Fruit fly (Drosophila melanogaster) whole organism, prepupa: Measurements from ENCODE around the gene Snx21.

Experiments
- CG10631 ChIP-seq: fragments of 200-800 bp; sonication (Bioruptor generic); optimal IDR thresholded peaks from 2 replicates; lab custom pipeline; 2016; ENCODE audit warnings: missing biosample characterization, missing genetic modification characterization
- CG11294 ChIP-seq: fragments of 200-800 bp; sonication (Bioruptor generic); IDR thresholded peaks from 2 replicates; pipeline ENCODE4 v1.3.6; 2022; ENCODE audit warnings: missing biosample characterization, missing genetic modification characterization
- CG11762 ChIP-seq: fragments of 200-800 bp; sonication (Bioruptor generic); optimal IDR thresholded peaks from 3 replicates; lab custom pipeline; 2016; ENCODE audit warnings: missing biosample characterization, missing genetic modification characterization; ENCODE audit not compliant: insufficient read depth
- CG15336 ChIP-seq: fragments of 200-800 bp; sonication (Bioruptor generic); IDR thresholded peaks from 2 replicates; pipeline ENCODE4 v1.3.6; 2022; ENCODE audit warnings: missing biosample characterization, missing genetic modification characterization
- CG1621 ChIP-seq: fragments of 200-800 bp; sonication (Bioruptor generic); optimal IDR thresholded peaks from 3 replicates; lab custom pipeline; 2018; ENCODE audit warnings: missing biosample characterization, mild to moderate bottlenecking, missing genetic modification characterization
- CG16779 ChIP-seq: fragments of 200-800 bp; sonication (Bioruptor generic); optimal IDR thresholded peaks from 3 replicates; lab custom pipeline; 2017; ENCODE audit warnings: missing biosample characterization, mild to moderate bottlenecking, missing genetic modification characterization
- CG3032 ChIP-seq: fragments of 200-800 bp; optimal IDR thresholded peaks from 2 replicates; lab custom pipeline; 2019; ENCODE audit warnings: missing biosample characterization, mild to moderate bottlenecking, missing genetic modification characterization, moderate library complexity
- CG31627 ChIP-seq: fragments of 200-800 bp; sonication (Bioruptor generic); optimal IDR thresholded peaks from 3 replicates; lab custom pipeline; 2016; ENCODE audit warnings: missing biosample characterization, missing genetic modification characterization
- CG34406 ChIP-seq: fragments of 200-800 bp; sonication (Bioruptor generic); optimal IDR thresholded peaks from 3 replicates; lab custom pipeline; 2016; ENCODE audit warnings: missing biosample characterization, missing genetic modification characterization
- CG3919 ChIP-seq: fragments of 200-800 bp; sonication (Bioruptor generic); optimal IDR thresholded peaks from 3 replicates; lab custom pipeline; 2016; ENCODE audit warnings: missing biosample characterization, missing genetic modification characterization
- CG4318 ChIP-seq: fragments of 200-800 bp; sonication (Bioruptor generic); optimal IDR thresholded peaks from 3 replicates; lab custom pipeline; 2017; ENCODE audit warnings: missing biosample characterization, mild to moderate bottlenecking, missing genetic modification characterization
- CG6792 ChIP-seq: fragments of 200-800 bp; sonication (Bioruptor generic); optimal IDR thresholded peaks from 3 replicates; lab custom pipeline; 2016; ENCODE audit warnings: missing biosample characterization, missing genetic modification characterization
- CG6808 ChIP-seq: fragments of 200-800 bp; sonication (Bioruptor generic); optimal IDR thresholded peaks from 3 replicates; lab custom pipeline; 2017; ENCODE audit warnings: missing biosample characterization, missing genetic modification characterization, mild to moderate bottlenecking, moderate library complexity, missing genetic modification reagents
- CG6854 ChIP-seq: fragments of 200-800 bp; sonication (Bioruptor generic); optimal IDR thresholded peaks from 2 replicates; lab custom pipeline; 2017; ENCODE audit warnings: missing biosample characterization, mild to moderate bottlenecking, missing genetic modification characterization
- CG8119 ChIP-seq: fragments of 200-800 bp; sonication (Bioruptor generic); IDR thresholded peaks from 3 replicates; pipeline ENCODE4 v1.3.6; 2022; ENCODE audit warnings: missing biosample characterization, missing genetic modification characterization
- CG8319 ChIP-seq: fragments of 200-800 bp; sonication (Bioruptor generic); optimal IDR thresholded peaks from 3 replicates; lab custom pipeline; 2016; ENCODE audit warnings: missing biosample characterization, missing genetic modification characterization
- CG8632 ChIP-seq: fragments of 200-800 bp; sonication (Bioruptor generic); optimal IDR thresholded peaks from 3 replicates; lab custom pipeline; 2016; ENCODE audit warnings: missing biosample characterization, missing genetic modification characterization
- Eip75B ChIP-seq: fragments of 200-800 bp; sonication (Bioruptor generic); optimal IDR thresholded peaks from 3 replicates; lab custom pipeline; 2016; ENCODE audit warnings: missing biosample characterization, missing genetic modification characterization
- Eip78C ChIP-seq: fragments of 200-800 bp; sonication (Bioruptor generic); peaks from one replicate; lab custom pipeline; 2016; ENCODE audit warnings: missing biosample characterization, missing genetic modification characterization
- Eip93F ChIP-seq: fragments of 200-800 bp; sonication (Bioruptor generic); optimal IDR thresholded peaks from 2 replicates; lab custom pipeline; 2016; ENCODE audit warnings: missing biosample characterization, mild to moderate bottlenecking, missing genetic modification characterization
- Ets21C ChIP-seq: fragments of 200-800 bp; sonication (Bioruptor generic); optimal IDR thresholded peaks from 3 replicates; lab custom pipeline; 2016; ENCODE audit warnings: missing biosample characterization, missing genetic modification characterization
- Ets96B ChIP-seq: fragments of 200-800 bp; optimal IDR thresholded peaks from 2 replicates; lab custom pipeline; 2019; ENCODE audit warnings: missing biosample characterization, mild to moderate bottlenecking, missing genetic modification characterization, moderate library complexity
- Hr38 ChIP-seq: sonication (Bioruptor generic); optimal IDR thresholded peaks from 2 replicates; lab custom pipeline; 2016; ENCODE audit warnings: missing biosample characterization, missing genetic modification characterization
- Hr39 ChIP-seq: fragments of 200-800 bp; sonication (Bioruptor generic); optimal IDR thresholded peaks from 2 replicates; lab custom pipeline; 2016; ENCODE audit warnings: missing biosample characterization, missing genetic modification characterization
- Hr4 ChIP-seq: fragments of 200-800 bp; sonication (Bioruptor generic); optimal IDR thresholded peaks from 3 replicates; lab custom pipeline; 2016; ENCODE audit warnings: missing biosample characterization, missing genetic modification characterization
- Lpt ChIP-seq: fragments of 200-800 bp; sonication (Bioruptor generic); optimal IDR thresholded peaks from 3 replicates; lab custom pipeline; 2016; ENCODE audit warnings: missing biosample characterization, missing genetic modification characterization
- Met ChIP-seq: fragments of 200-800 bp; sonication (Bioruptor generic); optimal IDR thresholded peaks from 3 replicates; lab custom pipeline; 2016; ENCODE audit warnings: missing biosample characterization, missing genetic modification characterization
- OdsH ChIP-seq: fragments of 200-800 bp; sonication (Bioruptor generic); optimal IDR thresholded peaks from 3 replicates; lab custom pipeline; 2016; ENCODE audit warnings: missing biosample characterization, missing genetic modification characterization
- Sox102F ChIP-seq: fragments of 200-800 bp; sonication (Bioruptor generic); optimal IDR thresholded peaks from 2 replicates; lab custom pipeline; 2016; ENCODE audit warnings: missing biosample characterization, mild to moderate bottlenecking, missing genetic modification characterization
- Sox14 ChIP-seq: fragments of 200-800 bp; sonication (Bioruptor generic); optimal IDR thresholded peaks from 3 replicates; lab custom pipeline; 2016; ENCODE audit warnings: missing biosample characterization, missing genetic modification characterization
- achi ChIP-seq: fragments of 200-800 bp; sonication (Bioruptor generic); optimal IDR thresholded peaks from 3 replicates; lab custom pipeline; 2016; ENCODE audit warnings: missing biosample characterization, missing genetic modification characterization
- acj6 ChIP-seq: fragments of 200-800 bp; sonication (Bioruptor generic); optimal IDR thresholded peaks from 3 replicates; lab custom pipeline; 2016; ENCODE audit warnings: missing biosample characterization, missing genetic modification characterization
- cyc ChIP-seq: fragments of 200-800 bp; sonication (Bioruptor generic); optimal IDR thresholded peaks from 3 replicates; lab custom pipeline; 2016; ENCODE audit warnings: missing biosample characterization, missing genetic modification characterization
- dac ChIP-seq: fragments of 200-800 bp; sonication (Bioruptor generic); optimal IDR thresholded peaks from 2 replicates; lab custom pipeline; 2017; ENCODE audit warnings: missing biosample characterization, mild to moderate bottlenecking, missing genetic modification characterization
- dsx ChIP-seq: fragments of 200-800 bp; optimal IDR thresholded peaks from 3 replicates; lab custom pipeline; 2019; ENCODE audit warnings: missing biosample characterization, mild to moderate bottlenecking, missing genetic modification characterization, moderate library complexity; ENCODE audit not compliant: poor library complexity, severe bottlenecking
- eg ChIP-seq: fragments of 200-800 bp; sonication (Bioruptor generic); IDR thresholded peaks from 3 replicates; pipeline ENCODE4 v1.3.6; 2022; ENCODE audit warnings: missing biosample characterization, missing genetic modification characterization
- fd59A ChIP-seq: fragments of 200-800 bp; sonication (Bioruptor generic); optimal IDR thresholded peaks from 2 replicates; lab custom pipeline; 2017; ENCODE audit warnings: missing biosample characterization, mild to moderate bottlenecking, missing genetic modification characterization, missing genetic modification reagents
- fd85E ChIP-seq: fragments of 200-800 bp; sonication (Bioruptor generic); optimal IDR thresholded peaks from 3 replicates; lab custom pipeline; 2016; ENCODE audit warnings: missing biosample characterization, missing genetic modification characterization
- fkh ChIP-seq: fragments of 200-800 bp; sonication (Bioruptor generic); optimal IDR thresholded peaks from 3 replicates; lab custom pipeline; 2017; ENCODE audit warnings: missing biosample characterization, mild to moderate bottlenecking, missing genetic modification characterization, moderate library complexity
- net ChIP-seq: fragments of 200-800 bp; sonication (Bioruptor generic); optimal IDR thresholded peaks from 3 replicates; lab custom pipeline; 2016; ENCODE audit warnings: missing biosample characterization, missing genetic modification characterization
- pdm3 ChIP-seq: fragments of 200-800 bp; sonication (Bioruptor generic); optimal IDR thresholded peaks from 3 replicates; lab custom pipeline; 2016; ENCODE audit warnings: missing biosample characterization, missing genetic modification characterization
- spab ChIP-seq: fragments of 200-800 bp; sonication (Bioruptor generic); optimal IDR thresholded peaks from 2 replicates; lab custom pipeline; 2017; ENCODE audit warnings: missing biosample characterization, mild to moderate bottlenecking, missing genetic modification characterization, missing genetic modification reagents
- ss ChIP-seq, 2 experiments: fragments of 200-800 bp; sonication (Bioruptor generic); optimal IDR thresholded peaks; 2 replicates in 1 of 2; 3 replicates in 1 of 2; lab custom pipeline; 2017 to 2018; ENCODE audit warnings: mild to moderate bottlenecking in 2 of 2, missing biosample characterization in 2 of 2, missing genetic modification characterization in 2 of 2, moderate library complexity in 1 of 2
- svp ChIP-seq: fragments of 200-800 bp; sonication (Bioruptor generic); peaks from one replicate; lab custom pipeline; 2016; ENCODE audit warnings: missing biosample characterization, missing genetic modification characterization
- topi ChIP-seq: fragments of 200-800 bp; sonication (Bioruptor generic); optimal IDR thresholded peaks from 3 replicates; lab custom pipeline; 2016; ENCODE audit warnings: missing biosample characterization, missing genetic modification characterization
- vri ChIP-seq: fragments of 200-800 bp; sonication (Bioruptor generic); optimal IDR thresholded peaks from 3 replicates; lab custom pipeline; 2016; ENCODE audit warnings: missing biosample characterization, mild to moderate bottlenecking, missing genetic modification characterization

Gene Snx21

dm6 chr2L:2731370-2732138 is 33.9 kb downstream of the Snx21 start (continued):
- no peak for TF ChIP-seq Lpt (GFP tag; lab: Kevin White, UChicago)
- no peak for TF ChIP-seq Eip75B (GFP tag; lab: Kevin White, UChicago)
- no peak for TF ChIP-seq Hr39 (GFP tag; lab: Kevin White, UChicago)
- TF ChIP-seq CG16779 (tag; lab: Kevin White, UChicago): no peak
- no peak for TF ChIP-seq fd59A (GFP tag; lab: Kevin White, UChicago)
- no peak for TF ChIP-seq Ets21C (GFP tag; lab: Kevin White, UChicago)
- TF ChIP-seq CG15336 (GFP tag; lab: Robert Waterston, UW): peak; percentile 47
- TF ChIP-seq Sox102F (GFP tag; lab: Kevin White, UChicago): no peak
- no peak for TF ChIP-seq cyc (GFP tag; lab: Kevin White, UChicago)
- no peak for TF ChIP-seq net (GFP tag; lab: Kevin White, UChicago)
- TF ChIP-seq eg (GFP tag; lab: Robert Waterston, UW): peak; percentile 71
- TF ChIP-seq spab (GFP tag; lab: Kevin White, UChicago): no peak
- TF ChIP-seq Sox14: peak; percentile 24
- no peak for TF ChIP-seq Eip93F (GFP tag; lab: Kevin White, UChicago)
- TF ChIP-seq fkh (GFP tag; lab: Kevin White, UChicago): peak; percentile 14
- TF ChIP-seq CG8632 (GFP tag; lab: Kevin White, UChicago): no peak
- TF ChIP-seq CG34406: no peak
- peak; percentile 21 for TF ChIP-seq CG4318 (GFP tag; lab: Kevin White, UChicago)
- TF ChIP-seq CG11294 (GFP tag; lab: Robert Waterston, UW): peak; percentile 53; the same call in 1 of the 2 replicates
- no peak for TF ChIP-seq topi (GFP tag; lab: Kevin White, UChicago)
- peak; percentile 40 for TF ChIP-seq acj6
- no peak for TF ChIP-seq CG31627 (GFP tag; lab: Kevin White, UChicago)
- no peak for TF ChIP-seq CG10631

- TF ChIP-seq pdm3 (GFP tag; lab: Kevin White, UChicago) (no peak), CG1621 (no peak), Eip78C (GFP tag; lab: Kevin White, UChicago) (peak; percentile 3), OdsH (GFP tag; lab: Kevin White, UChicago) (no peak), svp (no peak), CG11762 (no peak), CG11294 (GFP tag; lab: Robert Waterston, UW) (no peak)
- TF ChIP-seq, all 60 proteins: peak for 1
Measured at dm6 chr2L:2730756-2731155, 34.7 kb downstream of the Snx21 start.

DNA sequence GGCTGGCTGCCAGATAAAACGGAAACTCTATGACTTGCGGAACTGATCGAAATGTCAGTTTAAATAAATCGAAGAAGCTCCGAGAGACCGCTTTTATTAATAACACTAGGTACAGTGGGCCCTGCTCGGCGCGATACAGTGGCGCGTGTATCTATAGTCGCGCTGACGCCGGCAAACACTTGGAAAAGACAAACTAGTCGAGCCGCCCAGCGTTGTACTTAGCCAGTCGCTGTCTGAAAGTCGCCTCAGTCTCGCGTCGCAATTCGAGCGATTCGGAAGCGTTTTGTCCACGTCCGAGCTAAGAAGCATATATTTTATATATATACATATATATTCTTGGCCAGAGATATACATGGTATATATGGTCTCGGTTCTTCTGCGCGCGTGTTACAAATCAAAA is 35.6 kb downstream of the Snx21 start:
- no peak for TF ChIP-seq CG11762
- TF ChIP-seq CG6854: no peak
- no peak for TF ChIP-seq fd59A (GFP tag; lab: Kevin White, UChicago)
- peak; percentile 3 for TF ChIP-seq dsx (GFP tag; lab: Kevin White, UChicago)
- TF ChIP-seq vri: no peak
- no peak for TF ChIP-seq CG3919 (GFP tag; lab: Kevin White, UChicago)
- no peak for TF ChIP-seq dac (GFP tag; lab: Kevin White, UChicago)
- no peak for TF ChIP-seq Ets96B (tag; lab: Kevin White, UChicago)
- TF ChIP-seq Hr4 (GFP tag; lab: Kevin White, UChicago): peak; percentile 44
- no peak for TF ChIP-seq CG8319 (GFP tag; lab: Kevin White, UChicago)
- no peak for TF ChIP-seq Met (GFP tag; lab: Kevin White, UChicago)
- no peak for TF ChIP-seq acj6
- TF ChIP-seq Lpt (GFP tag; lab: Kevin White, UChicago): no peak
- no peak for TF ChIP-seq CG6792 (GFP tag; lab: Kevin White, UChicago)
- no peak for TF ChIP-seq Eip75B (GFP tag; lab: Kevin White, UChicago)
- peak in 1 of 2 experiments; percentile 20 for TF ChIP-seq ss (GFP tag; optimal IDR thresholded peaks at IDR 0.05; lab: Kevin White, UChicago)
- no peak for TF ChIP-seq Hr39 (GFP tag; lab: Kevin White, UChicago)
- TF ChIP-seq Hr38: no peak
- TF ChIP-seq fd85E (GFP tag; lab: Kevin White, UChicago): no peak
- TF ChIP-seq CG3032 (tag; lab: Kevin White, UChicago): no peak
- peak; percentile 35 for TF ChIP-seq achi (GFP tag; lab: Kevin White, UChicago)
- TF ChIP-seq topi (GFP tag; lab: Kevin White, UChicago): no peak
- no peak for TF ChIP-seq Ets21C (GFP tag; lab: Kevin White, UChicago)
- TF ChIP-seq svp: no peak
- peak; percentile 17 for TF ChIP-seq OdsH (GFP tag; lab: Kevin White, UChicago)
- no peak for TF ChIP-seq Sox14
- TF ChIP-seq cyc (GFP tag; lab: Kevin White, UChicago): no peak
- TF ChIP-seq CG31627 (GFP tag; lab: Kevin White, UChicago): no peak
- TF ChIP-seq CG8119 (GFP tag; lab: Robert Waterston, UW): no peak
- peak; percentile 24 for TF ChIP-seq CG6808 (GFP tag; lab: Kevin White, UChicago)
